Worm (Caenorhabditis elegans) whole organism, L3 larva: ENCODE results near the gene F07B10.4.

ENCODE experiments used
- R02D3.7 ChIP-seq: fragments of 150-350 bp; optimal IDR thresholded peaks from 2 replicates; lab custom pipeline; 2014; ENCODE audit warnings: missing biosample characterization, missing genetic modification characterization
- ZK546.5 ChIP-seq: sonication (generic microtip); optimal IDR thresholded peaks from 2 replicates; lab custom pipeline; 2017; ENCODE audit warnings: missing biosample characterization, missing genetic modification characterization
- aly-2 ChIP-seq: fragments of 150-350 bp; optimal IDR thresholded peaks from 2 replicates; lab custom pipeline; 2014; ENCODE audit warnings: missing biosample characterization, missing genetic modification characterization
- ceh-16 ChIP-seq: sonication (generic microtip); optimal IDR thresholded peaks from 2 replicates; lab custom pipeline; 2017; ENCODE audit warnings: missing biosample characterization, missing genetic modification characterization
- ceh-28 ChIP-seq: fragments of 150-350 bp; optimal IDR thresholded peaks from 2 replicates; lab custom pipeline; 2014; ENCODE audit warnings: missing biosample characterization, missing genetic modification reagents, missing genetic modification characterization
- ceh-82 ChIP-seq: fragments of 150-350 bp; optimal IDR thresholded peaks from 2 replicates; lab custom pipeline; 2014; ENCODE audit warnings: missing biosample characterization, missing genetic modification characterization
- ceh-9 ChIP-seq: sonication (generic microtip); optimal IDR thresholded peaks from 2 replicates; lab custom pipeline; 2018; ENCODE audit warnings: missing biosample characterization, missing genetic modification characterization
- daf-12 ChIP-seq: fragments of 150-350 bp; optimal IDR thresholded peaks from 2 replicates; lab custom pipeline; 2014; ENCODE audit warnings: missing biosample characterization, missing genetic modification reagents, missing genetic modification characterization
- egl-27 ChIP-seq: sonication (generic microtip); optimal IDR thresholded peaks from 4 replicates; lab custom pipeline; 2017; ENCODE audit warnings: missing biosample characterization, missing genetic modification reagents, missing genetic modification characterization
- egl-5 ChIP-seq: fragments of 150-350 bp; optimal IDR thresholded peaks from 2 replicates; lab custom pipeline; 2017; ENCODE audit warnings: missing biosample characterization, missing genetic modification reagents, missing genetic modification characterization, inconsistent platforms
- elt-1 ChIP-seq: fragments of 150-350 bp; optimal IDR thresholded peaks from 2 replicates; lab custom pipeline; 2014; ENCODE audit warnings: missing biosample characterization, missing genetic modification characterization
- elt-2 ChIP-seq: sonication (generic microtip); optimal IDR thresholded peaks from 2 replicates; lab custom pipeline; 2016; ENCODE audit warnings: missing genetic modification reagents, mild to moderate bottlenecking, missing genetic modification characterization, missing compliant biosample characterization
- elt-3 ChIP-seq, 3 experiments: fragments of 150-350 bp in 1 of 3; sonication (generic microtip) in 2 of 3; optimal IDR thresholded peaks; 2 replicates in 2 of 3; 4 replicates in 1 of 3; lab custom pipeline; 2014 to 2017; ENCODE audit warnings: missing biosample characterization in 3 of 3, missing genetic modification characterization in 3 of 3
- eor-1 ChIP-seq, 2 experiments: fragments of 150-350 bp; optimal IDR thresholded peaks; 2 replicates each; lab custom pipeline; 2014 to 2018; ENCODE audit warnings: missing biosample characterization in 2 of 2, missing genetic modification characterization in 2 of 2
- fkh-10 ChIP-seq: sonication (generic microtip); optimal IDR thresholded peaks from 2 replicates; lab custom pipeline; 2017; ENCODE audit warnings: missing biosample characterization, missing genetic modification reagents, missing genetic modification characterization
- hmg-11 ChIP-seq: sonication (generic microtip); optimal IDR thresholded peaks from 2 replicates; lab custom pipeline; 2016; ENCODE audit warnings: missing genetic modification characterization, missing compliant biosample characterization
- jun-1 ChIP-seq: fragments of 150-350 bp; optimal IDR thresholded peaks from 2 replicates; lab custom pipeline; 2014; ENCODE audit warnings: missing biosample characterization, missing genetic modification reagents, missing genetic modification characterization
- lin-15B ChIP-seq: fragments of 150-350 bp; optimal IDR thresholded peaks from 2 replicates; lab custom pipeline; 2014; ENCODE audit warnings: missing biosample characterization, missing genetic modification characterization
- lin-39 ChIP-seq: fragments of 150-350 bp; optimal IDR thresholded peaks from 2 replicates; lab custom pipeline; 2018; ENCODE audit warnings: missing biosample characterization, missing genetic modification reagents, missing genetic modification characterization
- lsy-12 ChIP-seq: sonication (generic microtip); optimal IDR thresholded peaks from 2 replicates; lab custom pipeline; 2016; ENCODE audit warnings: mild to moderate bottlenecking, missing genetic modification characterization, missing compliant biosample characterization
- mml-1 ChIP-seq: fragments of 150-350 bp; sonication (generic microtip); optimal IDR thresholded peaks from 3 replicates; lab custom pipeline; 2014; ENCODE audit warnings: missing biosample characterization, missing genetic modification characterization
- nfya-1 ChIP-seq: sonication (generic microtip); optimal IDR thresholded peaks from 2 replicates; lab custom pipeline; 2017; ENCODE audit warnings: missing genetic modification characterization, mild to moderate bottlenecking, missing compliant biosample characterization, antibody characterized with exemption, moderate library complexity; ENCODE audit not compliant: insufficient read depth
- nhr-12 ChIP-seq: fragments of 150-350 bp; optimal IDR thresholded peaks from 2 replicates; lab custom pipeline; 2014; ENCODE audit warnings: missing biosample characterization, missing genetic modification characterization
- nhr-23 ChIP-seq: fragments of 150-350 bp; optimal IDR thresholded peaks from 2 replicates; lab custom pipeline; 2014; ENCODE audit warnings: missing biosample characterization, missing genetic modification reagents, missing genetic modification characterization
- nhr-237 ChIP-seq: fragments of 150-350 bp; optimal IDR thresholded peaks from 2 replicates; lab custom pipeline; 2014; ENCODE audit warnings: missing biosample characterization, missing genetic modification characterization
- nhr-25 ChIP-seq: sonication (generic microtip); optimal IDR thresholded peaks from 2 replicates; lab custom pipeline; 2017; ENCODE audit warnings: missing biosample characterization, missing genetic modification characterization
- nhr-28 ChIP-seq: fragments of 150-350 bp; optimal IDR thresholded peaks from 2 replicates; lab custom pipeline; 2014; ENCODE audit warnings: missing biosample characterization, missing genetic modification characterization
- nhr-67 ChIP-seq: fragments of 150-350 bp; optimal IDR thresholded peaks from 2 replicates; lab custom pipeline; 2014; ENCODE audit warnings: missing biosample characterization, missing genetic modification characterization
- nhr-77 ChIP-seq: fragments of 150-350 bp; optimal IDR thresholded peaks from 2 replicates; lab custom pipeline; 2014; ENCODE audit warnings: missing biosample characterization, missing genetic modification characterization
- pha-4 ChIP-seq: fragments of 150-350 bp; optimal IDR thresholded peaks from 2 replicates; lab custom pipeline; 2014; ENCODE audit warnings: missing biosample characterization, missing genetic modification reagents, missing genetic modification characterization
- pqm-1 ChIP-seq: fragments of 150-350 bp; optimal IDR thresholded peaks from 2 replicates; lab custom pipeline; 2017; ENCODE audit warnings: missing biosample characterization, missing genetic modification characterization, inconsistent platforms
- sea-2 ChIP-seq: fragments of 150-350 bp; sonication (generic microtip); optimal IDR thresholded peaks from 4 replicates; lab custom pipeline; 2014; ENCODE audit warnings: missing biosample characterization, missing genetic modification reagents, missing genetic modification characterization
- snpc-4 ChIP-seq: fragments of 150-350 bp; optimal IDR thresholded peaks from 2 replicates; lab custom pipeline; 2014; ENCODE audit warnings: missing biosample characterization, missing genetic modification characterization
- tbx-2 ChIP-seq: sonication (generic microtip); optimal IDR thresholded peaks from 2 replicates; lab custom pipeline; 2016; ENCODE audit warnings: mild to moderate bottlenecking, missing genetic modification characterization, missing compliant biosample characterization
- unc-62 ChIP-seq: fragments of 150-350 bp; sonication (generic microtip); optimal IDR thresholded peaks from 4 replicates; lab custom pipeline; 2014; ENCODE audit warnings: missing biosample characterization, missing genetic modification reagents, missing genetic modification characterization
- zag-1 ChIP-seq: fragments of 150-350 bp; optimal IDR thresholded peaks from 2 replicates; lab custom pipeline; 2014; ENCODE audit warnings: missing biosample characterization, missing genetic modification characterization
- ztf-11 ChIP-seq: fragments of 150-350 bp; optimal IDR thresholded peaks from 2 replicates; lab custom pipeline; 2014; ENCODE audit warnings: missing biosample characterization, missing genetic modification characterization

The F07B10.4 gene

DNA sequence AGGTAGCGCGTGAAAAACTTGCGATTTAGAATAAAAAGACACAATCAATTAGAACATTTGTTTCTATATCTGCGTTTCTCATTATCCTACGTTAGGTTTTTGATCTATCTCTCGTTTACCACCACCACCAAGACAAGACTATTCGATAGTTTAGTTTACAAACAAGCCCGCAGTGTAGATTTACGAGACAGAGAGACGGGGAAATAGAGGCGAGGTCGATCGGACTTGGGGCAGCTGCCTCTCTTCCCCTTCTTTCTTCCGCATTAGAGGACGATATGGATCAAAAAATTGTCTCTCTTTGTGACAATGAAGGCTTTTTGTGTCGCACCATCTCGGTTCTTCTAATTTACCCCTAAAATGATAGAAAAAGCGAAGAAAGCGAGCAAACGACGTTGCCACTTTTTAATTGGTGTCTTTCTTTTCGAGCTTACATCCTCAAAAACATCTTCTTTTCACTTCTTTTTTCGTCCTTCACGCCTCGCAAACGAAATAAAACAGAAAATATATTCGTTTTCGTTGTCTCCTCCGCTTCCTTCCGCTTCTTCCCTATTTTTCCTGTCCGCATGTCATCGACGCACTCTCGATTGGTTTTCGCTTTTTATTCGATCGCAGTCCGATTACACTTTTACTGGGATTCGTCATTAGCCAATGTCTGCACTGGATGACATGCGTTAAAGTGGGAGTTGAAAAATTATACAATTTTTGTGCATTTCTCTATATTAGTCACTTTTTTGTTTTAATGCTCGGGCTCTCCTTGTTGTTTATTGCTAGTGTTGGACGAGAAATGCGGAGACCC is 18.7 kb upstream of the F07B10.4 start:
- no peak for TF ChIP-seq egl-27 (tag; lab: Kevin White, UChicago)
- TF ChIP-seq nhr-25 (tag; lab: Kevin White, UChicago), result peak; percentile 45
- TF ChIP-seq hmg-11 (tag; lab: Kevin White, UChicago), result peak; percentile 20
- no peak for TF ChIP-seq jun-1 (tag; lab: Kevin White, UChicago)
- TF ChIP-seq aly-2 (tag; lab: Kevin White, UChicago), result no peak
- TF ChIP-seq R02D3.7 (tag; lab: Kevin White, UChicago), result peak; percentile 28
- no peak for TF ChIP-seq nhr-12 (tag; lab: Kevin White, UChicago)
- TF ChIP-seq nhr-28, result no peak
- TF ChIP-seq pha-4 (tag; lab: Kevin White, UChicago), result peak; percentile 39
- no peak for TF ChIP-seq elt-3 (tag; optimal IDR thresholded peaks at IDR 0.05; lab: Kevin White, UChicago)
- peak; percentile 49 for TF ChIP-seq ceh-28
- peak; percentile 33 for TF ChIP-seq nhr-23 (tag; lab: Kevin White, UChicago)

DNA sequence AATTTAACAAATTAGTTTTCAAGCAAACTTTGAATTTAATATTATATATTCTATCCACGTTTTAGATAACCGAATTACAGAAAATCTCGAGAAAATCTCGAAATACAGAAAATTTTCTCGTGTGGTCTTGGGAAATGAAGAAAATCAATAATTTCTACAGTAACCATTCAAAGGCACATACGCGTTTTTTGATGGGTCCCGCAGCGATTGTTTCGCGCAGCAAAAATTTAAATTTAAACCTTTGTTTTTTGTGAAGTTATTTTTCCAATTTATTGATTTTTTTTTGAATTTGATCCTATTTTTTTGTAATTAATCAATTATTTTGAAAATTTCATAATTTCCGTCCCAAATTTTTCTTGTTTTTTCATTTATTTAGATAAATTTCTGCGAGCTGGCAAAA is 16.6 kb upstream of the F07B10.4 start:
- TF ChIP-seq snpc-4 (tag; lab: Kevin White, UChicago) (no peak), egl-27 (tag; lab: Kevin White, UChicago) (no peak), nhr-237 (tag; lab: Kevin White, UChicago) (no peak), eor-1 (tag; optimal IDR thresholded peaks at IDR 0.05; lab: Kevin White, UChicago) (no peak), nhr-25 (tag; lab: Kevin White, UChicago) (no peak), ceh-16 (tag; lab: Kevin White, UChicago) (no peak), lsy-12 (tag; lab: Kevin White, UChicago) (no peak), lin-15B (tag; lab: Kevin White, UChicago) (no peak), mml-1 (tag; lab: Kevin White, UChicago) (no peak), elt-1 (tag; lab: Kevin White, UChicago) (no peak), lin-39 (no peak), nhr-77 (tag; lab: Kevin White, UChicago) (no peak), pqm-1 (tag; lab: Kevin White, UChicago) (no peak), aly-2 (tag; lab: Kevin White, UChicago) (no peak), hmg-11 (tag; lab: Kevin White, UChicago) (no peak), egl-5 (tag; lab: Kevin White, UChicago) (no peak), fkh-10 (GFP tag; lab: Kevin White, UChicago) (no peak), elt-2 (tag; lab: Kevin White, UChicago) (no peak), ceh-82 (tag; lab: Kevin White, UChicago) (no peak), ceh-9 (tag; lab: Kevin White, UChicago) (no peak)

DNA sequence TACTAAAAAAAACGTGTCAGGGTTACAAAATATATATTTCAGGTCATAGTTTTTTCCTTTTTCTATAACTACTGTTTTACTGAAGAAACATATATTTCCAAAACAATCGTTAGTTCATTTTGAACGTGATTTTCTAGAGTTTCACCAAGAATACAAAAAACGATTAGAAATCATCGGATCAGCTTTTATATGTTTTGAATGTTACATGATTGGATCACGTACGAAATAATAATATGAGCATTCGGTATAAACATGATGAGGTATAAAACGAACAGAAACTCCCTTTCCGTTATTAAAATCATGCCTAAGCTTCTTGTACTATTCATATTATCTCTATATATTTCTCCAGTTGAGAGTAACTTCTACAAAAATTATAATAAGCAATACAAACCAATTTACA is 9.9 kb upstream of the F07B10.4 start, which contains the start of gene clec-223:
Gene clec-223 (plus strand): TSS at position 301 of the 400 bp plus-strand sequence.
- TF ChIP-seq nhr-67, result no peak
- no peak for TF ChIP-seq nhr-23 (tag; lab: Kevin White, UChicago)
- no peak for TF ChIP-seq nhr-25 (tag; lab: Kevin White, UChicago)
- TF ChIP-seq zag-1, result no peak
- no peak for TF ChIP-seq R02D3.7 (tag; lab: Kevin White, UChicago)
- no peak for TF ChIP-seq nhr-12 (tag; lab: Kevin White, UChicago)
- no peak for TF ChIP-seq egl-5 (tag; lab: Kevin White, UChicago)

DNA sequence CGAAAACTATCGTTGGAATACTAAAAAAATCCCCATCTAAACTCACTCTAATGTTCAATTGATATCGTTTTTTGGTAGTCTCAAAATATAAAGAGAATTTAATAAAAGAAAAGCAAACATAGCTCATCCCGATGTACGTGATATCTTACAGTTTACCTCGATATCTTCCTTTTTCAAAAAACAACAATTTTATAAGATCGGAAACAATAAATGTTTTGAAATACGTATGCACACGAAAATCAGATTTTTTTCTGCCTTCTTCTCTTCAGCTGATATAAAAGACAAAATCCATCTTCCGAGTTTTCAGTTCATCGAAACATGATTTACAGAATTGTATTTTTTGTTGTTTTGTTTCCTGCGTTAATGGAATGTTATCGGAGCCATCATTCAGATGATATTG is 8.1 kb upstream of the F07B10.4 start, which contains the start of gene clec-222:
Gene clec-222 (plus strand): TSS at position 301 of the 400 bp plus-strand sequence.
- TF ChIP-seq daf-12 (no peak), elt-3 (tag; optimal IDR thresholded peaks at IDR 0.05; lab: Kevin White, UChicago) (no peak), nhr-77 (tag; lab: Kevin White, UChicago) (no peak), nhr-25 (tag; lab: Kevin White, UChicago) (no peak), nhr-23 (tag; lab: Kevin White, UChicago) (no peak), unc-62 (GFP tag; lab: Kevin White, UChicago) (no peak), egl-27 (tag; lab: Kevin White, UChicago) (no peak), aly-2 (tag; lab: Kevin White, UChicago) (no peak), tbx-2 (no peak), jun-1 (tag; lab: Kevin White, UChicago) (no peak), zag-1 (no peak), eor-1 (tag; optimal IDR thresholded peaks at IDR 0.05; lab: Kevin White, UChicago) (no peak), ZK546.5 (tag; lab: Kevin White, UChicago) (no peak), R02D3.7 (tag; lab: Kevin White, UChicago) (no peak), nfya-1 (tag; lab: Kevin White, UChicago) (no peak), ztf-11 (tag; lab: Kevin White, UChicago) (no peak), elt-2 (tag; lab: Kevin White, UChicago) (no peak), ceh-82 (tag; lab: Kevin White, UChicago) (no peak), hmg-11 (tag; lab: Kevin White, UChicago) (no peak), sea-2 (no peak)
- TF ChIP-seq, all 47 proteins: peak for 0
